Worm (Caenorhabditis elegans) whole organism, young adult: ENCODE data around the gene srw-19.
"Not testable (repeated sequence)": the region's sequence is repeated elsewhere in the genome, so short reads cannot be mapped to it uniquely, and the experiment has no call there.

ENCODE experiments used
- F23B12.7 ChIP-seq: sonication (generic microtip); optimal IDR thresholded peaks from 2 replicates; lab custom pipeline; 2017; ENCODE audit warnings: missing genetic modification characterization, mild to moderate bottlenecking, missing compliant biosample characterization, antibody characterized with exemption, moderate library complexity; ENCODE audit not compliant: insufficient read depth
- F52B5.7 ChIP-seq: sonication (generic microtip); optimal IDR thresholded peaks from 2 replicates; lab custom pipeline; 2016; ENCODE audit warnings: mild to moderate bottlenecking, missing genetic modification characterization, missing compliant biosample characterization
- Y67H2A.10 ChIP-seq: fragments of 200-800 bp; sonication (Bioruptor generic); conservative IDR thresholded peaks from 2 replicates; pipeline ENCODE4 v1.3.6; 2022; ENCODE audit warnings: missing genetic modification reagents, missing genetic modification characterization, missing compliant biosample characterization
- Y95B8A.8 ChIP-seq: fragments of 200-800 bp; sonication (Bioruptor generic); IDR thresholded peaks from 2 replicates; pipeline ENCODE4 v1.3.6; 2022; ENCODE audit warnings: missing genetic modification reagents, missing genetic modification characterization, missing compliant biosample characterization
- ZK185.1 ChIP-seq: sonication (generic microtip); optimal IDR thresholded peaks from 2 replicates; lab custom pipeline; 2016; ENCODE audit warnings: mild to moderate bottlenecking, missing genetic modification characterization, missing compliant biosample characterization; ENCODE audit not compliant: poor library complexity, severe bottlenecking
- ama-1 ChIP-seq, 3 experiments: fragments of 150-350 bp in 1 of 3; sonication (generic microtip) in 2 of 3; optimal IDR thresholded peaks; 2 replicates each; lab custom pipeline; 2014 to 2018; ENCODE audit warnings: missing biosample characterization in 2 of 3, missing genetic modification characterization in 2 of 3, missing genetic modification reagents in 2 of 3
- attf-3 ChIP-seq: fragments of 200-800 bp; sonication (Bioruptor generic); conservative IDR thresholded peaks from 2 replicates; pipeline ENCODE4 v1.3.6; 2022; ENCODE audit warnings: missing genetic modification reagents, missing genetic modification characterization, missing compliant biosample characterization
- attf-6 ChIP-seq: fragments of 200-800 bp; sonication (Bioruptor generic); IDR thresholded peaks from 2 replicates; pipeline ENCODE4 v1.3.6; 2022; ENCODE audit warnings: missing genetic modification reagents, missing genetic modification characterization, missing compliant biosample characterization
- ceh-27 ChIP-seq: fragments of 200-800 bp; sonication (Bioruptor generic); optimal IDR thresholded peaks from 2 replicates; lab custom pipeline; 2018; ENCODE audit warnings: mild to moderate bottlenecking, missing genetic modification characterization, moderate library complexity, missing compliant biosample characterization
- ceh-40 ChIP-seq: fragments of 200-800 bp; sonication (Bioruptor generic); IDR thresholded peaks from 2 replicates; pipeline ENCODE4 v1.3.6; 2022; ENCODE audit warnings: missing genetic modification characterization, missing compliant biosample characterization
- ceh-91 ChIP-seq: fragments of 200-800 bp; sonication (Bioruptor generic); IDR thresholded peaks from 2 replicates; pipeline ENCODE4 v1.3.6; 2022; ENCODE audit warnings: missing genetic modification reagents, missing genetic modification characterization, missing compliant biosample characterization
- dpl-1 ChIP-seq: fragments of 150-350 bp; optimal IDR thresholded peaks from 2 replicates; lab custom pipeline; 2014; ENCODE audit warnings: missing biosample characterization, missing genetic modification reagents, missing genetic modification characterization
- egrh-3 ChIP-seq: fragments of 200-800 bp; sonication (Bioruptor generic); IDR thresholded peaks from 2 replicates; pipeline ENCODE4 v1.3.6; 2022; ENCODE audit warnings: missing genetic modification reagents, missing genetic modification characterization, missing compliant biosample characterization
- ets-4 ChIP-seq: fragments of 200-800 bp; sonication (Bioruptor generic); optimal IDR thresholded peaks from 2 replicates; lab custom pipeline; 2018; ENCODE audit warnings: mild to moderate bottlenecking, missing genetic modification characterization, missing compliant biosample characterization
- hlh-26 ChIP-seq: fragments of 200-800 bp; sonication (Bioruptor generic); conservative IDR thresholded peaks from 2 replicates; pipeline ENCODE4 v1.3.6; 2022; ENCODE audit warnings: missing genetic modification reagents, missing genetic modification characterization, missing compliant biosample characterization
- hmg-1.2 ChIP-seq: fragments of 200-800 bp; sonication (Bioruptor generic); IDR thresholded peaks from 2 replicates; pipeline ENCODE4 v1.3.6; 2022; ENCODE audit warnings: missing genetic modification reagents, missing genetic modification characterization, missing compliant biosample characterization
- let-526 ChIP-seq: fragments of 200-800 bp; sonication (Bioruptor generic); IDR thresholded peaks from 2 replicates; pipeline ENCODE4 v1.3.6; 2022; ENCODE audit warnings: missing genetic modification reagents, missing genetic modification characterization, missing compliant biosample characterization
- let-607 ChIP-seq, 2 experiments: fragments of 200-800 bp in 1 of 2; sonication (Bioruptor generic) in 1 of 2; sonication (generic microtip) in 1 of 2; optimal IDR thresholded peaks; 2 replicates each; lab custom pipeline; 2016 to 2018; ENCODE audit warnings: mild to moderate bottlenecking in 2 of 2, missing compliant biosample characterization in 2 of 2, missing genetic modification characterization in 2 of 2, moderate library complexity in 2 of 2, missing genotype in 1 of 2
- lin-26 ChIP-seq: fragments of 200-800 bp; sonication (Bioruptor generic); IDR thresholded peaks from 2 replicates; pipeline ENCODE4 v1.3.6; 2022; ENCODE audit warnings: missing genetic modification reagents, missing genetic modification characterization, missing compliant biosample characterization
- lin-35 ChIP-seq, 3 experiments: fragments of 150-350 bp in 2 of 3; sonication (generic microtip) in 1 of 3; optimal IDR thresholded peaks; 2 replicates each; lab custom pipeline; 2014 to 2018; ENCODE audit warnings: missing biosample characterization in 3 of 3, missing genetic modification characterization in 3 of 3, missing genetic modification reagents in 3 of 3
- madf-6 ChIP-seq: fragments of 200-800 bp; sonication (Bioruptor generic); IDR thresholded peaks from 2 replicates; pipeline ENCODE4 v1.3.6; 2022; ENCODE audit warnings: missing genetic modification reagents, missing genetic modification characterization, missing compliant biosample characterization
- nfya-1 ChIP-seq: sonication (generic microtip); optimal IDR thresholded peaks from 2 replicates; lab custom pipeline; 2017; ENCODE audit warnings: antibody characterized with exemption, missing compliant biosample characterization, missing genetic modification characterization, borderline replicate concordance; ENCODE audit not compliant: insufficient read depth
- nfya-2 ChIP-seq: fragments of 200-800 bp; sonication (Bioruptor generic); IDR thresholded peaks from 2 replicates; pipeline ENCODE4 v1.3.6; 2022; ENCODE audit warnings: missing genetic modification reagents, missing genetic modification characterization, missing compliant biosample characterization
- nfyb-1 ChIP-seq: fragments of 200-800 bp; sonication (Bioruptor generic); IDR thresholded peaks from 2 replicates; pipeline ENCODE4 v1.3.6; 2022; ENCODE audit warnings: missing genetic modification reagents, missing genetic modification characterization, missing compliant biosample characterization
- sdz-38 ChIP-seq: sonication (generic microtip); optimal IDR thresholded peaks from 2 replicates; lab custom pipeline; 2016; ENCODE audit warnings: missing genotype, missing genetic modification characterization, missing compliant biosample characterization
- snpc-3.4 ChIP-seq: sonication (generic microtip); optimal IDR thresholded peaks from 2 replicates; lab custom pipeline; 2017; ENCODE audit warnings: missing genetic modification characterization, mild to moderate bottlenecking, missing compliant biosample characterization, antibody characterized with exemption, moderate library complexity, missing genotype, missing genetic modification reagents
- sptf-2 ChIP-seq: fragments of 200-800 bp; sonication (Bioruptor generic); optimal IDR thresholded peaks from 2 replicates; lab custom pipeline; 2018; ENCODE audit warnings: mild to moderate bottlenecking, missing genetic modification characterization, missing compliant biosample characterization
- unc-130 ChIP-seq: sonication (generic microtip); optimal IDR thresholded peaks from 2 replicates; lab custom pipeline; 2016; ENCODE audit warnings: missing genetic modification reagents, missing genetic modification characterization, missing compliant biosample characterization
- zfh-2 ChIP-seq: fragments of 200-800 bp; sonication (Bioruptor generic); conservative IDR thresholded peaks from 2 replicates; pipeline ENCODE4 v1.3.6; 2022; ENCODE audit warnings: missing genetic modification reagents, missing genetic modification characterization, missing compliant biosample characterization

Gene srw-19

DNA sequence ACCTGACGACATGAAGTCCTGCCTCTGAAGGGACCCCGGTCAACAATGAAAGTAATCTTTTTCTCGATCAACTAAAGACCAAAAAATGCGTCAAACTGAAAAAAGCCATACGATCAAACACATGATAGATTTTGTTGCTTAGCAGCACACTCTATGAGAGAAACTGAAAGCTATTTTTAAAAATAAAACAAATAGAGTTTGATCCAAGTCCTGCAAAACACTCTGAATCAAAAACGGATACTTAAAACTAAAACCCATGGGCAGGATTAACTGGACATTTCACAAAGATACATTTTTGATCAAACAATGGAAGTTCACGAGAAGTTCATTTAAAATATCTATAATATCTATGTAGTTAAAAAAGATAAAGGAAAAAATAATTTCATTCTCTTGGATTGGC lies 13.8 kb downstream of the srw-19 start, which contains the start of gene T10H4.13:
TSS of gene T10H4.13 (minus strand) at position 101 of the 400 bp plus-strand sequence.
- TF ChIP-seq ama-1 (optimal IDR thresholded peaks at IDR 0.05; lab: Kevin White, UChicago) (no peak), ama-1 (GFP tag; optimal IDR thresholded peaks at IDR 0.05; lab: Kevin White, UChicago) (no peak), zfh-2 (GFP tag; lab: Robert Waterston, UW) (no peak), ceh-40 (GFP tag; lab: Robert Waterston, UW) (no peak)

DNA sequence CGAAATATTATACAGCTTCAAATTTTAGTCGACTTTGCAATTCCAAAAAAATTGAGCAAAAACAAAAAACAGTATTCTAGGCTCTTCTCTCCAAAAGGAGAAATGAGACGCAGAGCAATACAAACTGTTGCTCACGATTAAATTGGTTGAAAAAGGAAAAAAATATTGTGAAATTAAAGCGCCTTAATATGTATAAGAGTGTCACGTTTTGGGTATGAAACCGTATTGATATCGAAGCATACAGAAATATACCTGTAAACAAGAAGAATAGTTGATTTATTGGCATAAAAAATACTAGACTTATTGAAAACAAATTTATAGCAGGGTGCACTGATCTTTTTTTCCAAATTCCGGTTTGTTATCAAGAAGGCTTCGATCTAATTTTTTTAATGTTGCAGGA lies 15.4 kb downstream of the srw-19 start, which contains the start of gene M01B2.13:
TSS of gene M01B2.13 (minus strand) at position 101 of the 400 bp plus-strand sequence.
- TF ChIP-seq let-607 (tag; optimal IDR thresholded peaks at IDR 0.05; lab: Kevin White, UChicago) = no peak

DNA sequence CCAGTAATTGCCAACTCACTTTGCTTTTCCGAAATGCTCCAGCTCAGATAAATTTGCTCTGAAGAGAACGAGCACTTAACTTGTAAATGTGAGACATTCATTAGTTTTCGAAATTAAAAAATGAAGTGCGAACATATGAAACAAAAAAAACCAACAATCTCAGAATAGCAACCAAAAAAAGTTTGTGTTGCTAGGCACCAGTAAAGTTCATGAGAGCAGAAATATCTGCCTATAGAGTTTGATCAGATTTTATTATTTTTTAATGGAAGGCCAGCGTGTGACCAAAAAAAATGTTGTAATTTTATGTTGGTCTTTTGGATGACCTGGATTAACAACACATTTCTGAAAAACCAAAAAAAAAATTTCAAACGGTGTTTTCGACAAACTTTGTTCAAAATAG lies 17.0 kb downstream of the srw-19 start, which contains the start of gene M01B2.12:
TSS of gene M01B2.12 (minus strand) at position 101 of the 400 bp plus-strand sequence.
- TF ChIP-seq ets-4 (GFP tag; lab: Kevin White, UChicago) (no peak), F23B12.7 (no peak), ZK185.1 (tag; lab: Kevin White, UChicago) (no peak), hmg-1.2 (no peak), ceh-27 (no peak), nfya-2 (no peak), ceh-91 (GFP tag; lab: Robert Waterston, UW) (no peak)

DNA sequence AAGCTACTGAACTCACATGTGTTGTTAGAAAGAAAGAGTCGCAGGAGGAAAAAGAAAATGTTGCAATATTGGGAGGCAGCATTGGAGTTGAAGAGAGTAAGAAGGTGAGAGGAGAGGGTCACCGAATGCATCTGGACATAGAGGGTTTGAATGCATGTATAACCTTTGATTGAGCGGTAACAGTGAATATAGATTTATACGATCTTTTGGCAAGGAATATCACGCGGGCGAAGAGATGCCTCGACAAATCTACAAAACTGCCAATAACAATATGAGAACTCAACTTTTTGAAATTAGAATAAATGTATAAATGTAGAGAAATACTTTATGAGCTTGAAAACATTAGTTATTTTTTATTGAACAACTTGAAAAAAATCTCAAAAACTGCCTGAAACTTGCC lies 18.8 kb downstream of the srw-19 start, which contains the start of gene M01B2.10:
TSS of gene M01B2.10 (minus strand) at position 101 of the 400 bp plus-strand sequence.
- not testable (repeated sequence) for TF ChIP-seq nfyb-1; let-526 (GFP tag; lab: Robert Waterston, UW); hlh-26

DNA sequence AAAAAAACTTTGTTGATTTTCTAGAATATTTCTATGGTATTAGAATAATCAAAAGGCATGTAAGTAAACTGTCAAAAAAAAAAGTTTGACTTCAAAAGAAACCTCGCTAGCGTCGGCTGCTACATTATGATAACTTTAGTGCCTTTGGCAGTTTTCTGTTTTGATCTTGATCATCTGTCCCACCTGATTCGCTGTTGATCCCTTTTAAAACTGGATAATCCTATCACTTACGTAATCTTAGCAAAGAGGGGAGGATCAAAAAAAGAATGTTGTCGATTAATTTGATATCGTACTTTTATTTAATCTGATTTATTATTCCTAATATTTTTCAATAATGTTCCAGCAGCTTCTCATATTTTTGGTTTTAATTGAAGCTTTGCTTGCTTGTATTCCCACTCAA lies 21.3 kb downstream of the srw-19 start, which contains the start of gene M01B2.8:
TSS of gene M01B2.8 (plus strand) at position 301 of the 400 bp plus-strand sequence.
- no peak for TF ChIP-seq Y67H2A.10
- TF ChIP-seq ceh-91 (GFP tag; lab: Robert Waterston, UW) = no peak
- no peak for TF ChIP-seq F52B5.7
- no peak for TF ChIP-seq sdz-38 (tag; lab: Kevin White, UChicago)
- no peak for TF ChIP-seq Y95B8A.8 (GFP tag; lab: Robert Waterston, UW)
- no peak for TF ChIP-seq sptf-2 (GFP tag; lab: Kevin White, UChicago)
- no peak for TF ChIP-seq attf-6 (GFP tag; lab: Robert Waterston, UW)
- no peak for TF ChIP-seq nfya-1 (tag; lab: Kevin White, UChicago)
- no peak for TF ChIP-seq snpc-3.4

DNA sequence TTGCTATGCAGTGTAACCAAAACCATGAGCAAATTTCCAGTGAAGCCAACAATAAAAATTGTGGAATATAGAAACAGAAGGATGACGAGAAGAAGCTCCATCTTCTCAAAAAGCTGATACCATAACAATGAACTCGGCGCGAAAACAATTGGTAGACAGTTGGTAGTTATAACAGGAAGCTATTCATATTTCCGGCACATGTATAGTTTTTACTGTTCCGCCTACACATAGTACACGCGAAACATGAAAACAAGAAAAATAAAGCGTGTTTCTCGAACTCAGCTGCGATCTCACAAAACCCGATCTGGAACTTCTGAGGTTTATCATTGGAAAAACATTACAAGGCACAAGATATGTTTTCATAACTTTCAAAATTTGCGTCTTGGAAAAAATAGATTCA lies 22.1 kb downstream of the srw-19 start, which contains the start of gene srsx-37:
TSS of gene srsx-37 (minus strand) at position 101 of the 400 bp plus-strand sequence.
- TF ChIP-seq egrh-3 (GFP tag; lab: Robert Waterston, UW) = no peak
- no peak for TF ChIP-seq dpl-1 (GFP tag; lab: Kevin White, UChicago)
- TF ChIP-seq lin-35 (GFP tag; optimal IDR thresholded peaks at IDR 0.05; lab: Kevin White, UChicago) = no peak
- TF ChIP-seq unc-130 (GFP tag; lab: Kevin White, UChicago) = no peak
- no peak for TF ChIP-seq lin-26 (GFP tag; lab: Robert Waterston, UW)
- TF ChIP-seq madf-6 (GFP tag; lab: Robert Waterston, UW) = no peak
- TF ChIP-seq ceh-27 = no peak
- no peak for TF ChIP-seq attf-3
